Worm (Caenorhabditis elegans): Measurements from ENCODE around the gene nspb-1.

DNA sequence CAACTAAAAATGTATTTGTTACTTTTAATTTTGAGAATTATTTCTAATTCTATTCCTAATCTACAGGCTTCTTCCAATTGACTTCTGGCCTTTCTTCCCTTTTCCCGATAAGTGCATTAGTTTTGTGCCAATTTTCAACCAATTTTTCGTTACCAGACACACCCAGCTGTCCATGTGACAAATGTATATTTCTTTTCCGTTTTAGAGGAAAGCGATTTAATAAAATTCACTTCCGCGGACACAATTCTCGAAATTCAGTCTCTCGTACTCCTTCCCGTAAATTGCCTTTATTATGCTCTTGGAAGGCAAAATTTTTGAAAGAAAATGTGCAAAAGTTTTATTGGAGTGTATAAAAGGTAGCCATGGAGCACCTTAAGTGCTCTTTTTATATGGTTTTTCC lies 47.9 kb downstream of the nspb-1 start:
- TF ChIP-seq mep-1 (tag; optimal IDR thresholded peaks at IDR 0.05) (no peak), mdl-1 (tag; optimal IDR thresholded peaks at IDR 0.05) (no peak), nhr-25 (tag; optimal IDR thresholded peaks at IDR 0.05; ENCODE audit: borderline replicate concordance, insufficient read depth) (no peak), Y75B8A.6 (GFP tag; IDR thresholded peaks at IDR 0.05) (no peak), hlh-11 (tag; optimal IDR thresholded peaks at IDR 0.05) (no peak), nhr-10 (tag; optimal IDR thresholded peaks at IDR 0.05) (no peak), ceh-62 (tag; optimal IDR thresholded peaks at IDR 0.05) (no peak), duxl-1 (tag; optimal IDR thresholded peaks at IDR 0.05; ENCODE audit: poor library complexity) (no peak), unc-62 (GFP tag; optimal IDR thresholded peaks at IDR 0.05 in 1 of 2) (no peak), unc-62 (tag; optimal IDR thresholded peaks at IDR 0.05) (no peak), snpc-4 (tag; optimal IDR thresholded peaks at IDR 0.05) (no peak), zfp-3 (GFP tag; conservative IDR thresholded peaks at IDR 0.05) (no peak), cey-2 (tag; optimal IDR thresholded peaks at IDR 0.05; ENCODE audit: borderline replicate concordance, insufficient read depth) (no peak), ama-1 (optimal IDR thresholded peaks at IDR 0.05) (no peak), nhr-6 (tag; optimal IDR thresholded peaks at IDR 0.05) (no peak)

Measured in whole organism, L4 larva.